Worm (Caenorhabditis elegans) whole organism, midembryonic: ENCODE data around the gene nhr-183.

ENCODE experiments used
- cog-1 ChIP-seq: sonication (generic microtip); optimal IDR thresholded peaks from 2 replicates; lab custom pipeline; 2016; ENCODE audit warnings: missing genetic modification characterization, missing compliant biosample characterization
- flt-1 ChIP-seq: fragments of 200-800 bp; sonication (Bioruptor generic); IDR thresholded peaks from 2 replicates; pipeline ENCODE4 v1.3.6; 2022; ENCODE audit warnings: missing genetic modification characterization, missing compliant biosample characterization
- ref-1 ChIP-seq: fragments of 200-800 bp; sonication (Bioruptor generic); conservative IDR thresholded peaks from 2 replicates; pipeline ENCODE4 v1.3.6; 2022; ENCODE audit warnings: missing genetic modification reagents, missing genetic modification characterization, missing compliant biosample characterization
- ztf-23 ChIP-seq: fragments of 200-800 bp; sonication (Bioruptor generic); IDR thresholded peaks from 2 replicates; pipeline ENCODE4 v1.3.6; 2022; ENCODE audit warnings: missing genetic modification reagents, missing genetic modification characterization, missing compliant biosample characterization

- TF ChIP-seq ref-1 (GFP tag; lab: Robert Waterston, UW) (no peak), ztf-23 (GFP tag; lab: Robert Waterston, UW) (no peak), flt-1 (GFP tag; lab: Robert Waterston, UW) (no peak), cog-1 (tag; lab: Kevin White, UChicago) (no peak)
Observed at ce11 chrV:2271750-2272149, 7.3 kb upstream of the nhr-183 start, which contains the start of gene Y5H2A.1.
